Worm (Caenorhabditis elegans) whole organism, midembryonic: Measurements from ENCODE around the gene cyp-35A3.

Experiments
- T22C8.4 ChIP-seq: fragments of 200-800 bp; sonication (Bioruptor generic); IDR thresholded peaks from 2 replicates; pipeline ENCODE4 v1.3.6; 2022; ENCODE audit warnings: missing genetic modification characterization, missing compliant biosample characterization
- cog-1 ChIP-seq: sonication (generic microtip); optimal IDR thresholded peaks from 2 replicates; lab custom pipeline; 2016; ENCODE audit warnings: missing genetic modification characterization, missing compliant biosample characterization
- flt-1 ChIP-seq: fragments of 200-800 bp; sonication (Bioruptor generic); IDR thresholded peaks from 2 replicates; pipeline ENCODE4 v1.3.6; 2022; ENCODE audit warnings: missing genetic modification characterization, missing compliant biosample characterization
- klf-2 ChIP-seq: fragments of 200-800 bp; sonication (Bioruptor generic); conservative IDR thresholded peaks from 2 replicates; pipeline ENCODE4 v1.3.6; 2022; ENCODE audit warnings: missing genetic modification reagents, missing genetic modification characterization, missing compliant biosample characterization
- med-1 ChIP-seq: sonication (generic microtip); optimal IDR thresholded peaks from 2 replicates; lab custom pipeline; 2017; ENCODE audit warnings: missing genetic modification characterization, mild to moderate bottlenecking, missing compliant biosample characterization, antibody characterized with exemption, missing genetic modification reagents; ENCODE audit not compliant: insufficient read depth
- ref-1 ChIP-seq: fragments of 200-800 bp; sonication (Bioruptor generic); conservative IDR thresholded peaks from 2 replicates; pipeline ENCODE4 v1.3.6; 2022; ENCODE audit warnings: missing genetic modification reagents, missing genetic modification characterization, missing compliant biosample characterization
- tab-1 ChIP-seq: fragments of 200-800 bp; sonication (Bioruptor generic); IDR thresholded peaks from 2 replicates; pipeline ENCODE4 v1.3.6; 2022; ENCODE audit warnings: missing genetic modification characterization, missing compliant biosample characterization
- ztf-23 ChIP-seq: fragments of 200-800 bp; sonication (Bioruptor generic); IDR thresholded peaks from 2 replicates; pipeline ENCODE4 v1.3.6; 2022; ENCODE audit warnings: missing genetic modification reagents, missing genetic modification characterization, missing compliant biosample characterization
- ztf-29 ChIP-seq: fragments of 200-800 bp; sonication (Bioruptor generic); IDR thresholded peaks from 2 replicates; pipeline ENCODE4 v1.3.6; 2022; ENCODE audit warnings: missing genetic modification reagents, missing genetic modification characterization, missing compliant biosample characterization

The cyp-35A3 gene

DNA sequence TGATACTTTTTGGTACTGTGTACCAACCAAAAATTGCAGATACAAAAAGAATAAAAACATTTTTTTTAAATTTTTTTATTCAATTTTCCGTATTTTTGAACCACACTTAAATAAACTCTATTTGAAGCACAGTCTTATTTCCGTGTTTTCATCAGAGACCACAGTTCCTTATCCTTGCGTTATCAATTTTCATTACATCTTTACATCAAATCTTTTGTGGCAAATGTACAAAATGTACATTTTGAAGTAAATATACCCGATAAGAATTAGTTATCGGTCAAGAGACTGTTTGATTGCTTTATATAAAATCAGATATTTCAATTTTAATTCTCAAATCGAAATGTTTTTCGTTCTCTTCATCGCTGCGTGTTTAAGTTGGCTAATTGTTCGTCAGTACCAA is at the start of gene cyp-35A3:
Gene cyp-35A3 (plus strand): TSS at position 301 of the 400 bp plus-strand sequence.
- no peak for TF ChIP-seq cog-1 (tag; lab: Kevin White, UChicago)
- TF ChIP-seq ztf-29: no peak
- TF ChIP-seq med-1: no peak
- no peak for TF ChIP-seq T22C8.4 (GFP tag; lab: Robert Waterston, UW)
- no peak for TF ChIP-seq klf-2 (GFP tag; lab: Robert Waterston, UW)
- TF ChIP-seq flt-1 (GFP tag; lab: Robert Waterston, UW): no peak

DNA sequence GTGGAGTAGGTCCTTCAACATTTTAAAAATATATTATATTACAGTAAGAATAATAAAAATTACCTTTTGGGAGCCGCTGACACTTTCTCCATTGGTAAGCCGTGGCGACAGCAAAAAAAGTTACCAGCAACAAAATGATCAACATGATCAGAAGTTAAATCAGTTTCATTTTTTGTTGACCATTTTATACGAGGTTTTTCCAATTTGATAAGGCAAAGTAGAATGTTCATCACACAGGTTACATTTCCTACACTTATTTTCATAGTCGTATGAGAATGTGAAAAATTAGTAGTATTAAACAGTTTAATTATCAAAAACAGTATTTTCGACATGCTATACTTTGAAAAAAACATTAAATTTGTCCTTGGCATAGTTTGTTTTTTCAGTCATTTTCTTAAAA is 49.6 kb upstream of the cyp-35A3 start, which contains the start of gene cyp-34A10:
Gene cyp-34A10 (minus strand): TSS at position 146 of the 400 bp plus-strand sequence.
- TF ChIP-seq tab-1 (GFP tag; lab: Robert Waterston, UW) (no peak), ref-1 (GFP tag; lab: Robert Waterston, UW) (no peak), ztf-29 (no peak), flt-1 (GFP tag; lab: Robert Waterston, UW) (no peak), T22C8.4 (GFP tag; lab: Robert Waterston, UW) (no peak), klf-2 (GFP tag; lab: Robert Waterston, UW) (no peak)

DNA sequence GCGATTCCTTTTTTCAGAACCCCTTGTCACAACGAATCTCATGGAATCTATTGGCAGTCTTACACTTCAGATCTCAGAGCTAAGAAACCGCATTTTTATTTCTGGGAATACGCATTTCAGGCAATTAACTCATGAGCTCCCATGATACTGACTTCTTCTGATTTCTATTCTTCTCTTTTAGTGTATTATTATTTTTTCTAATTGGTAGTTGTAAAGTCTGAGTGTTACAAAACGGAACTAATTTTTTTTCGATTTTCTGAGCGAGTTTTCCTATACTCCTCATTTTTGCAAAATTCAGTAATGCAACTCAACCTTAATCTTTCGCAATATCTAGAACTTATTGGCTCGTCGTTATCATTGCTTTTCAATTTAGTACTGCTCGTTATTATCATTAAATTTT is 48.0 kb upstream of the cyp-35A3 start, which contains the start of gene str-82:
Gene str-82 (plus strand): TSS at position 301 of the 400 bp plus-strand sequence.
- TF ChIP-seq ztf-29: no peak
- no peak for TF ChIP-seq flt-1 (GFP tag; lab: Robert Waterston, UW)
- no peak for TF ChIP-seq klf-2 (GFP tag; lab: Robert Waterston, UW)
- no peak for TF ChIP-seq cog-1 (tag; lab: Kevin White, UChicago)
- TF ChIP-seq ztf-23: no peak
- TF ChIP-seq ref-1 (GFP tag; lab: Robert Waterston, UW): no peak
- no peak for TF ChIP-seq T22C8.4 (GFP tag; lab: Robert Waterston, UW)
- TF ChIP-seq med-1: no peak
- TF ChIP-seq tab-1 (GFP tag; lab: Robert Waterston, UW): no peak

DNA sequence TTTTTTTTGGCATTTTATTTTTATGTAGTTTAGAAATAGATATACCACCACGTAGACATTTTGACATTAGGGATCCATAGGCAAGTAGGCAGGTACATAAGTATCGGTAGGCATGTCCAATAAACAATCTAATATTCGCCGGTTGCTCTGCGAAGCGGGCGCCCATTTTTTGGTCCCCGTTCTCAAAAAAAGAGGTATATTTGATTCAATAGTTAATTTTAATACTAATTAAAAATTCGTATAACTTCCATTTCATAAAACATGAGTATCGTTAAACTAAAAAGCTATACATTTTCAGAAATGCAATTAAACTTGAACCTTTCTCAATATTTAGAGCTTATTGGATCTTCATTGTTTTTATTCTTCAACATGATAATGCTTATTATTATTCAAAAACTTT is 45.4 kb upstream of the cyp-35A3 start, which contains the start of gene str-83:
Gene str-83 (plus strand): TSS at position 301 of the 400 bp plus-strand sequence.
- TF ChIP-seq ref-1 (GFP tag; lab: Robert Waterston, UW) (no peak), med-1 (no peak), flt-1 (GFP tag; lab: Robert Waterston, UW) (no peak), ztf-23 (no peak), klf-2 (GFP tag; lab: Robert Waterston, UW) (no peak), T22C8.4 (GFP tag; lab: Robert Waterston, UW) (no peak), tab-1 (GFP tag; lab: Robert Waterston, UW) (no peak), cog-1 (tag; lab: Kevin White, UChicago) (no peak)

DNA sequence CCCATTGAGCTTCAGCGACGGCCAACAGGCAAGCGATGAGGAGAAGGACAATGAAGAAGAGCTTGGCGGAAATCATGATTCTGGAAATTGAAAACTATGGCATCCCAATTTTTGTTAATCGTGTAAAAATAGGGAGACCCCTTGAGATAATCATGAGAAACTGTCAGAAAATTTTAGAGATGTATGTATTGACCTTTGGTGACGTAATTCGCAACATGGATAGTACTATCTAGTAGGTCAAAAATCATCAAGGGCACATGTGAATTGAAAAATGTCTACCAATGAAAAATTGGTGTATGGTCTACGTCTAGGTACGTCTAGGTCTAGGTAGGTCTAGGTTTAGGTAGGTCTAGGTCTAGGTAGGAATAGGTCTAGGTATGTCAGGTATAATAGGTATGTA is 43.4 kb upstream of the cyp-35A3 start, which contains the start of gene nlp-34:
Gene nlp-34 (minus strand): TSS at position 82 of the 400 bp plus-strand sequence.
- TF ChIP-seq ztf-29 (no peak), tab-1 (GFP tag; lab: Robert Waterston, UW) (no peak), cog-1 (tag; lab: Kevin White, UChicago) (no peak), T22C8.4 (GFP tag; lab: Robert Waterston, UW) (no peak), ref-1 (GFP tag; lab: Robert Waterston, UW) (no peak), klf-2 (GFP tag; lab: Robert Waterston, UW) (no peak), med-1 (no peak), flt-1 (GFP tag; lab: Robert Waterston, UW) (no peak), ztf-23 (no peak)

DNA sequence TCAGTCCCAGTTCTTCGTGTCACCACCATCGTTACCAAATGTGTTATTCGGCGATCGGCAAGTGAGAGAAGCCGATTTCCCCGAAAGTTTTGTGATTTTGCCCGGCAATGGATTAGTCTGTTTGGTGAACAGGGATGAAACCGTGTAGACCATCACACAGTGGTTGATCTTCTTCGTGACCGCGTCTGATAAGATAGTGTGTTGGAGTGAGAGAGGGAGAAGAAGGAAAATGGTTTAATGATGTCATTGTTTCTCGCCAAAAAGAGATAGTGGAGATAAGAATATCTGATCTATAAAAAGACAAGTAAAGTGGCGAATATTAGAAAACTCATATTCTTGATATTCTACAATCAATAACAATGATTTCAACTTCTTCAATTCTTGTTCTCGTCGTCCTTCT is 42.6 kb upstream of the cyp-35A3 start, which contains the start of gene nlp-31:
Gene nlp-31 (plus strand): TSS at position 237 of the 400 bp plus-strand sequence.
- no peak for TF ChIP-seq ztf-23
- no peak for TF ChIP-seq ztf-29
- TF ChIP-seq ref-1 (GFP tag; lab: Robert Waterston, UW): no peak
- no peak for TF ChIP-seq tab-1 (GFP tag; lab: Robert Waterston, UW)
- no peak for TF ChIP-seq klf-2 (GFP tag; lab: Robert Waterston, UW)
- no peak for TF ChIP-seq med-1
- no peak for TF ChIP-seq flt-1 (GFP tag; lab: Robert Waterston, UW)
- no peak for TF ChIP-seq cog-1 (tag; lab: Kevin White, UChicago)
- TF ChIP-seq T22C8.4 (GFP tag; lab: Robert Waterston, UW): no peak

DNA sequence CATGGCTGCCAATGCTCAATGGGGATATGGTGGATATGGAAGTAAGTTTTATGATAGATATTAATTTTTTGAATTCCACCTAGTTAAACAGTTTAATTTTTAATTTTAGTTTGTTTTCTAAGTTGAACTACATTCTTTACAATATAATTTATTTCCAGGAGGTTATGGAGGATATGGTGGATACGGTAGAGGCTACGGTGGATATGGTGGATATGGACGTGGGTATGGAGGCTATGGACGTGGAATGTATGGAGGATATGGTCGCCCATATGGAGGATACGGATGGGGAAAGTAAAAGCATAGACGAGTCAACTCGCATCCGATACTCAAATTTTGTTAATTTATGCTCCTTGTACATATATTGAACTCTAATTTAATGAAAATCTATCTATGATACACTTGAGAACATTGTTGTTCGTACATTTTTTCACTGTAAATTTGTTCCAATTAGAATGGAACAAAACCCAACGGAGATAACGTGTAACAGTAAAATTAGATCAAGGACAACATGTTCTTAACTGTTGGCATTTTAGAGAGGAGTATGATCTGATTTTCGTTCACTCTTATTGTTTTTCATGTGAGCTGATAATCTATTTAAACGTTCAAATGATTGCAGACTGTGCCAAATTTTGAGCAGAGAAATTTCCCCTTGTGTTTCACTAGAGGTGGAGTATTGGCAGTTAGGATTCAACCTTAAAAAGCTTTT is 42.0 kb upstream of the cyp-35A3 start:
- TF ChIP-seq T22C8.4 (GFP tag; lab: Robert Waterston, UW) (no peak), tab-1 (GFP tag; lab: Robert Waterston, UW) (no peak), ztf-29 (no peak), klf-2 (GFP tag; lab: Robert Waterston, UW) (no peak)

DNA sequence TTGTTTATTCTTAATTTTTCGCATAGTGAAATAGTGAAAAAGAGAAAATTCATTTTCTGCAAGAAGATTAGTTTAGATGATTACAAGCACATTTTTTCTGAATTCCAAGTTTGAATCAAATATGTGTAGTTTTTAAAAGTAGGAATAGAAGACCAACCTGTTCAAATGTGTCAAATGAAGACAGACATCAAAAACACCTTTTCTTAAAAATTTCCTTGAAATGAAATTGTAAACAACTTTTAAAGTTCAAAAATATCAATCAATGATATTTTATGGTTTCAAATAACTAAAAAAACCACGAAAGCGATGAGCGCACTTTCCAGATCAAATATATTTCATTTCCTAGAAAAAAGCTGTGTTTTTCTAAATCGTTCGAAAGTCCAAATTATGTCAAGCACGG is 40.7 kb upstream of the cyp-35A3 start, which contains the start of gene nlp-30:
Gene nlp-30 (plus strand): TSS at position 301 of the 400 bp plus-strand sequence.
- TF ChIP-seq T22C8.4 (GFP tag; lab: Robert Waterston, UW) (no peak), med-1 (no peak), cog-1 (tag; lab: Kevin White, UChicago) (no peak), tab-1 (GFP tag; lab: Robert Waterston, UW) (no peak), ztf-29 (no peak), ztf-23 (no peak), flt-1 (GFP tag; lab: Robert Waterston, UW) (no peak), ref-1 (GFP tag; lab: Robert Waterston, UW) (no peak), klf-2 (GFP tag; lab: Robert Waterston, UW) (no peak)

DNA sequence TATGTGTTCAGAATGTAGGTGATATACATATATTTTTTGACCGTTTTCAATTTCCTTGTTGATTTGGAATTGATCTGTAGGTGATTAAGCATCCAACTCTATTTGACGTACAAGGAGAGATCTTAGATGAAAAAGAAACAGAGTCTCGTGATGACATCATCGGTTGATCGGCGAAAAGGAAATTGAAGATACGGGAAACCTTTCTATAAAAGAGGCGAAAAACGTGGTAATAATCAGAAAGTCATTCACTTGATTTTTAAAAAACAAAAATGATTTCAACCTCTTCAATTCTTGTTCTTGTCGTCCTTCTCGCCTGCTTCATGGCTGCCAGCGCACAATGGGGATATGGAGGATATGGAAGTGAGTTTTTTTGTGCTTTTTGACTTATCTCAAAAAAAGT is 38.2 kb upstream of the cyp-35A3 start, which contains the start of gene nlp-29:
Gene nlp-29 (plus strand): TSS at position 248 of the 400 bp plus-strand sequence.
- TF ChIP-seq ref-1 (GFP tag; lab: Robert Waterston, UW) (no peak), ztf-29 (no peak), cog-1 (tag; lab: Kevin White, UChicago) (no peak), T22C8.4 (GFP tag; lab: Robert Waterston, UW) (no peak)

DNA sequence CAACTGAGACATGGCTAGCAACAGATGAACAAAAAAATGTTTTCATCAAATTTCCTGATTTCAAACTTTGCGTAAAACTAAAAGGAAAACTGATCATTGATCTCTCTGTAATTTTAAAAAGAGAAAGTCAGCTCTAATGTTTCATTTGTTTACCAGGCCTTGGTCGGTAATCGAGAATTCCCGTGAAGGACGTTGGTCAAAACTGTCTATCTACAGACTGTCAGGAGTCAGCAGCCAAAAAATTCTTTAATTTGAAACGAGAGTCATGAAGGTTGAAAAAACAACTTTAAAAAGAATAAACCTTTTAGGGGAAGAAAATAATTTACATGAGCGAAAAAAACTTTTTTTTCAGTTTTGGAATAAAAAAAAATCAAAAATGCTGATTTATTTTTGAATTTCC is 37.3 kb upstream of the cyp-35A3 start:
- no peak for TF ChIP-seq ztf-29
- no peak for TF ChIP-seq cog-1 (tag; lab: Kevin White, UChicago)
- TF ChIP-seq klf-2 (GFP tag; lab: Robert Waterston, UW): no peak
- TF ChIP-seq ztf-23: no peak
- no peak for TF ChIP-seq flt-1 (GFP tag; lab: Robert Waterston, UW)
- no peak for TF ChIP-seq tab-1 (GFP tag; lab: Robert Waterston, UW)
- TF ChIP-seq ref-1 (GFP tag; lab: Robert Waterston, UW): no peak
- TF ChIP-seq med-1: no peak
- no peak for TF ChIP-seq T22C8.4 (GFP tag; lab: Robert Waterston, UW)
